Worm (Caenorhabditis elegans) whole organism, mixed stage, embryonic: ENCODE data around the gene msp-19.

Experiments
- ceh-43 ChIP-seq: fragments of 200-800 bp; sonication (Bioruptor generic); optimal IDR thresholded peaks from 2 replicates; lab custom pipeline; 2018; ENCODE audit warnings: mild to moderate bottlenecking, missing genetic modification characterization, moderate library complexity, missing compliant biosample characterization
- elt-3 ChIP-seq: fragments of 150-350 bp; optimal IDR thresholded peaks from 2 replicates; lab custom pipeline; 2014; ENCODE audit warnings: missing biosample characterization, missing genetic modification characterization
- lin-13 ChIP-seq: fragments of 150-350 bp; optimal IDR thresholded peaks from 2 replicates; lab custom pipeline; 2014; ENCODE audit warnings: missing biosample characterization, missing genetic modification characterization
- lsy-2 ChIP-seq: fragments of 150-350 bp; optimal IDR thresholded peaks from 2 replicates; lab custom pipeline; 2014; ENCODE audit warnings: missing biosample characterization, missing genetic modification characterization
- mep-1 ChIP-seq: fragments of 150-350 bp; optimal IDR thresholded peaks from 2 replicates; lab custom pipeline; 2017; ENCODE audit warnings: missing biosample characterization, missing genetic modification reagents, missing genetic modification characterization, inconsistent platforms
- nhr-237 ChIP-seq: fragments of 150-350 bp; optimal IDR thresholded peaks from 2 replicates; lab custom pipeline; 2014; ENCODE audit warnings: missing biosample characterization, missing genetic modification characterization
- nhr-28 ChIP-seq: fragments of 150-350 bp; optimal IDR thresholded peaks from 2 replicates; lab custom pipeline; 2014; ENCODE audit warnings: missing biosample characterization, missing genetic modification characterization
- nhr-76 ChIP-seq: sonication (generic microtip); optimal IDR thresholded peaks from 2 replicates; lab custom pipeline; 2017; ENCODE audit warnings: missing biosample characterization, missing genetic modification characterization
- snpc-4 ChIP-seq: fragments of 150-350 bp; optimal IDR thresholded peaks from 2 replicates; lab custom pipeline; 2014; ENCODE audit warnings: missing biosample characterization, missing genetic modification characterization
- sptf-1 ChIP-seq: sonication (generic microtip); optimal IDR thresholded peaks from 2 replicates; lab custom pipeline; 2017; ENCODE audit warnings: mild to moderate bottlenecking, missing genetic modification characterization, moderate library complexity, missing compliant biosample characterization
- unc-39 ChIP-seq: fragments of 150-350 bp; optimal IDR thresholded peaks from 2 replicates; lab custom pipeline; 2014; ENCODE audit warnings: missing biosample characterization, missing genetic modification characterization

ce11 chrIV:5277752-5278151, 17.4 kb downstream of the msp-19 start, which contains the start of gene F36H12.17:
- no peak for TF ChIP-seq unc-39 (tag; lab: Kevin White, UChicago)
- TF ChIP-seq nhr-237 (tag; lab: Kevin White, UChicago) = no peak
- TF ChIP-seq mep-1 (tag; lab: Kevin White, UChicago) = no peak
- no peak for TF ChIP-seq ceh-43 (GFP tag; lab: Kevin White, UChicago)
- no peak for TF ChIP-seq nhr-76 (tag; lab: Kevin White, UChicago)
- no peak for TF ChIP-seq lin-13 (tag; lab: Kevin White, UChicago)
- TF ChIP-seq lsy-2 (tag; lab: Kevin White, UChicago) = no peak
- TF ChIP-seq sptf-1 (tag; lab: Kevin White, UChicago) = no peak
- no peak for TF ChIP-seq elt-3 (tag; lab: Kevin White, UChicago)
- TF ChIP-seq nhr-28 (tag; lab: Kevin White, UChicago) = no peak
- TF ChIP-seq snpc-4 = no peak
